Fruit fly (Drosophila melanogaster) whole organism, embryonic: ENCODE data around the gene CG42541.

Experiments used
- CG1024 ChIP-seq: fragments of 200-800 bp; sonication (Bioruptor generic); IDR thresholded peaks from 2 replicates; pipeline ENCODE4 v1.3.6; 2022; ENCODE audit warnings: missing biosample characterization, missing genetic modification characterization
- CG14441 ChIP-seq: fragments of 200-800 bp; sonication (Bioruptor generic); IDR thresholded peaks from 2 replicates; pipeline ENCODE4 v1.3.6; 2022; ENCODE audit warnings: missing biosample characterization, missing genetic modification characterization
- CG18262 ChIP-seq: fragments of 200-800 bp; optimal IDR thresholded peaks from 3 replicates; lab custom pipeline; 2019; ENCODE audit warnings: missing biosample characterization, mild to moderate bottlenecking, missing genetic modification characterization, moderate library complexity
- Dip3 ChIP-seq: fragments of 200-800 bp; sonication (Bioruptor generic); optimal IDR thresholded peaks from 3 replicates; lab custom pipeline; 2016; ENCODE audit warnings: missing biosample characterization, missing genetic modification characterization
- NFAT ChIP-seq: fragments of 200-800 bp; sonication (Bioruptor generic); IDR thresholded peaks from 2 replicates; pipeline ENCODE4 v1.3.6; 2022; ENCODE audit warnings: missing biosample characterization, missing genetic modification characterization
- Trl ChIP-seq, 3 experiments: fragments of >200 bp in 2 of 3; fragments of 200-800 bp in 1 of 3; sonication (Bioruptor generic) in 1 of 3; optimal IDR thresholded peaks; 2 replicates in 1 of 3; 3 replicates in 2 of 3; lab custom pipeline; 2016 to 2017; ENCODE audit warnings: missing biosample characterization in 1 of 3, missing genetic modification characterization in 1 of 3

dm6 chrX:3883904-3884303 lies 46.5 kb downstream of the CG42541 start, which contains the start of gene CG15239:
- TF ChIP-seq CG14441 (GFP tag; lab: Robert Waterston, UW) (no peak), NFAT (GFP tag; lab: Robert Waterston, UW) (no peak), Dip3 (GFP tag; lab: Kevin White, UChicago) (no peak), Trl (optimal IDR thresholded peaks at IDR 0.05; lab: Kevin White, UChicago) (no peak), Trl (GFP tag; optimal IDR thresholded peaks at IDR 0.05; lab: Kevin White, UChicago) (no peak), CG18262 (tag; lab: Kevin White, UChicago) (no peak), CG1024 (GFP tag; lab: Robert Waterston, UW) (no peak)
